Fruit fly (Drosophila melanogaster) whole organism, prepupa: ENCODE data around the gene Fer3.

ENCODE experiments used
- Blimp-1 ChIP-seq: fragments of 200-800 bp; sonication (Bioruptor generic); optimal IDR thresholded peaks from 3 replicates; lab custom pipeline; 2017; ENCODE audit warnings: missing biosample characterization, missing genetic modification characterization, mild to moderate bottlenecking, moderate library complexity, missing genetic modification reagents
- CG10631 ChIP-seq: fragments of 200-800 bp; sonication (Bioruptor generic); optimal IDR thresholded peaks from 2 replicates; lab custom pipeline; 2016; ENCODE audit warnings: missing biosample characterization, missing genetic modification characterization
- CG10669 ChIP-seq: fragments of 200-800 bp; sonication (Bioruptor generic); optimal IDR thresholded peaks from 3 replicates; lab custom pipeline; 2018; ENCODE audit warnings: missing biosample characterization, mild to moderate bottlenecking, missing genetic modification characterization, moderate library complexity
- CG11294 ChIP-seq: fragments of 200-800 bp; sonication (Bioruptor generic); IDR thresholded peaks from 2 replicates; pipeline ENCODE4 v1.3.6; 2022; ENCODE audit warnings: missing biosample characterization, missing genetic modification characterization
- CG11902 ChIP-seq: fragments of 200-800 bp; sonication (Bioruptor generic); optimal IDR thresholded peaks from 3 replicates; lab custom pipeline; 2016; ENCODE audit warnings: missing biosample characterization, missing genetic modification characterization
- CG1621 ChIP-seq: fragments of 200-800 bp; sonication (Bioruptor generic); optimal IDR thresholded peaks from 3 replicates; lab custom pipeline; 2018; ENCODE audit warnings: missing biosample characterization, mild to moderate bottlenecking, missing genetic modification characterization
- CG16779 ChIP-seq: fragments of 200-800 bp; sonication (Bioruptor generic); optimal IDR thresholded peaks from 3 replicates; lab custom pipeline; 2017; ENCODE audit warnings: missing biosample characterization, mild to moderate bottlenecking, missing genetic modification characterization
- CG3032 ChIP-seq: fragments of 200-800 bp; optimal IDR thresholded peaks from 2 replicates; lab custom pipeline; 2019; ENCODE audit warnings: missing biosample characterization, mild to moderate bottlenecking, missing genetic modification characterization, moderate library complexity
- CG31627 ChIP-seq: fragments of 200-800 bp; sonication (Bioruptor generic); optimal IDR thresholded peaks from 3 replicates; lab custom pipeline; 2016; ENCODE audit warnings: missing biosample characterization, missing genetic modification characterization
- CG32006 ChIP-seq: fragments of 200-800 bp; sonication (Bioruptor generic); optimal IDR thresholded peaks from 3 replicates; lab custom pipeline; 2017; ENCODE audit warnings: missing biosample characterization, mild to moderate bottlenecking, missing genetic modification characterization
- CG34406 ChIP-seq: fragments of 200-800 bp; sonication (Bioruptor generic); optimal IDR thresholded peaks from 3 replicates; lab custom pipeline; 2016; ENCODE audit warnings: missing biosample characterization, missing genetic modification characterization
- CG3919 ChIP-seq: fragments of 200-800 bp; sonication (Bioruptor generic); optimal IDR thresholded peaks from 3 replicates; lab custom pipeline; 2016; ENCODE audit warnings: missing biosample characterization, missing genetic modification characterization
- CG4318 ChIP-seq: fragments of 200-800 bp; sonication (Bioruptor generic); optimal IDR thresholded peaks from 3 replicates; lab custom pipeline; 2017; ENCODE audit warnings: missing biosample characterization, mild to moderate bottlenecking, missing genetic modification characterization
- CG6276 ChIP-seq: fragments of 200-800 bp; sonication (Bioruptor generic); optimal IDR thresholded peaks from 2 replicates; lab custom pipeline; 2017; ENCODE audit warnings: missing biosample characterization, mild to moderate bottlenecking, missing genetic modification characterization
- CG6792 ChIP-seq: fragments of 200-800 bp; sonication (Bioruptor generic); optimal IDR thresholded peaks from 3 replicates; lab custom pipeline; 2016; ENCODE audit warnings: missing biosample characterization, missing genetic modification characterization
- CG6808 ChIP-seq: fragments of 200-800 bp; sonication (Bioruptor generic); optimal IDR thresholded peaks from 3 replicates; lab custom pipeline; 2017; ENCODE audit warnings: missing biosample characterization, missing genetic modification characterization, mild to moderate bottlenecking, moderate library complexity, missing genetic modification reagents
- CG6854 ChIP-seq: fragments of 200-800 bp; sonication (Bioruptor generic); optimal IDR thresholded peaks from 2 replicates; lab custom pipeline; 2017; ENCODE audit warnings: missing biosample characterization, mild to moderate bottlenecking, missing genetic modification characterization
- CG7368 ChIP-seq: fragments of 200-800 bp; sonication (Bioruptor generic); optimal IDR thresholded peaks from 3 replicates; lab custom pipeline; 2016; ENCODE audit warnings: missing biosample characterization, missing genetic modification characterization
- CG8319 ChIP-seq: fragments of 200-800 bp; sonication (Bioruptor generic); optimal IDR thresholded peaks from 3 replicates; lab custom pipeline; 2016; ENCODE audit warnings: missing biosample characterization, missing genetic modification characterization
- CG9139 ChIP-seq: fragments of 200-800 bp; sonication (Bioruptor generic); optimal IDR thresholded peaks from 3 replicates; lab custom pipeline; 2017; ENCODE audit warnings: missing biosample characterization, mild to moderate bottlenecking, missing genetic modification characterization
- Eip75B ChIP-seq: fragments of 200-800 bp; sonication (Bioruptor generic); optimal IDR thresholded peaks from 3 replicates; lab custom pipeline; 2016; ENCODE audit warnings: missing biosample characterization, missing genetic modification characterization
- Eip78C ChIP-seq: fragments of 200-800 bp; sonication (Bioruptor generic); peaks from one replicate; lab custom pipeline; 2016; ENCODE audit warnings: missing biosample characterization, missing genetic modification characterization
- Eip93F ChIP-seq: fragments of 200-800 bp; sonication (Bioruptor generic); optimal IDR thresholded peaks from 2 replicates; lab custom pipeline; 2016; ENCODE audit warnings: missing biosample characterization, mild to moderate bottlenecking, missing genetic modification characterization
- Ets21C ChIP-seq: fragments of 200-800 bp; sonication (Bioruptor generic); optimal IDR thresholded peaks from 3 replicates; lab custom pipeline; 2016; ENCODE audit warnings: missing biosample characterization, missing genetic modification characterization
- Hr38 ChIP-seq: sonication (Bioruptor generic); optimal IDR thresholded peaks from 2 replicates; lab custom pipeline; 2016; ENCODE audit warnings: missing biosample characterization, missing genetic modification characterization
- Hr39 ChIP-seq: fragments of 200-800 bp; sonication (Bioruptor generic); optimal IDR thresholded peaks from 2 replicates; lab custom pipeline; 2016; ENCODE audit warnings: missing biosample characterization, missing genetic modification characterization
- Lpt ChIP-seq: fragments of 200-800 bp; sonication (Bioruptor generic); optimal IDR thresholded peaks from 3 replicates; lab custom pipeline; 2016; ENCODE audit warnings: missing biosample characterization, missing genetic modification characterization
- OdsH ChIP-seq: fragments of 200-800 bp; sonication (Bioruptor generic); optimal IDR thresholded peaks from 3 replicates; lab custom pipeline; 2016; ENCODE audit warnings: missing biosample characterization, missing genetic modification characterization
- Smox ChIP-seq: fragments of 200-800 bp; sonication (Bioruptor generic); optimal IDR thresholded peaks from 3 replicates; lab custom pipeline; 2016; ENCODE audit warnings: missing biosample characterization, missing genetic modification characterization
- Sox102F ChIP-seq: fragments of 200-800 bp; sonication (Bioruptor generic); optimal IDR thresholded peaks from 2 replicates; lab custom pipeline; 2016; ENCODE audit warnings: missing biosample characterization, mild to moderate bottlenecking, missing genetic modification characterization
- Sox14 ChIP-seq: fragments of 200-800 bp; sonication (Bioruptor generic); optimal IDR thresholded peaks from 3 replicates; lab custom pipeline; 2016; ENCODE audit warnings: missing biosample characterization, missing genetic modification characterization
- Sox15 ChIP-seq: fragments of 200-800 bp; sonication (Bioruptor generic); optimal IDR thresholded peaks from 3 replicates; lab custom pipeline; 2016; ENCODE audit warnings: missing biosample characterization, missing genetic modification characterization
- achi ChIP-seq: fragments of 200-800 bp; sonication (Bioruptor generic); optimal IDR thresholded peaks from 3 replicates; lab custom pipeline; 2016; ENCODE audit warnings: missing biosample characterization, missing genetic modification characterization
- cyc ChIP-seq: fragments of 200-800 bp; sonication (Bioruptor generic); optimal IDR thresholded peaks from 3 replicates; lab custom pipeline; 2016; ENCODE audit warnings: missing biosample characterization, missing genetic modification characterization
- dac ChIP-seq: fragments of 200-800 bp; sonication (Bioruptor generic); optimal IDR thresholded peaks from 2 replicates; lab custom pipeline; 2017; ENCODE audit warnings: missing biosample characterization, mild to moderate bottlenecking, missing genetic modification characterization
- dsx ChIP-seq: fragments of 200-800 bp; optimal IDR thresholded peaks from 3 replicates; lab custom pipeline; 2019; ENCODE audit warnings: missing biosample characterization, mild to moderate bottlenecking, missing genetic modification characterization, moderate library complexity; ENCODE audit not compliant: poor library complexity, severe bottlenecking
- eg ChIP-seq: fragments of 200-800 bp; sonication (Bioruptor generic); IDR thresholded peaks from 3 replicates; pipeline ENCODE4 v1.3.6; 2022; ENCODE audit warnings: missing biosample characterization, missing genetic modification characterization
- fd59A ChIP-seq: fragments of 200-800 bp; sonication (Bioruptor generic); optimal IDR thresholded peaks from 2 replicates; lab custom pipeline; 2017; ENCODE audit warnings: missing biosample characterization, mild to moderate bottlenecking, missing genetic modification characterization, missing genetic modification reagents
- fkh ChIP-seq: fragments of 200-800 bp; sonication (Bioruptor generic); optimal IDR thresholded peaks from 3 replicates; lab custom pipeline; 2017; ENCODE audit warnings: missing biosample characterization, mild to moderate bottlenecking, missing genetic modification characterization, moderate library complexity
- lz ChIP-seq: fragments of 200-800 bp; sonication (Bioruptor generic); optimal IDR thresholded peaks from 3 replicates; lab custom pipeline; 2016; ENCODE audit warnings: missing biosample characterization, missing genetic modification characterization
- net ChIP-seq: fragments of 200-800 bp; sonication (Bioruptor generic); optimal IDR thresholded peaks from 3 replicates; lab custom pipeline; 2016; ENCODE audit warnings: missing biosample characterization, missing genetic modification characterization
- salr ChIP-seq, 2 experiments: fragments of 200-800 bp; sonication (Bioruptor generic); optimal IDR thresholded peaks; 3 replicates each; lab custom pipeline; 2016 to 2018; ENCODE audit warnings: missing biosample characterization in 2 of 2, missing genetic modification characterization in 2 of 2, mild to moderate bottlenecking in 1 of 2
- spab ChIP-seq: fragments of 200-800 bp; sonication (Bioruptor generic); optimal IDR thresholded peaks from 2 replicates; lab custom pipeline; 2017; ENCODE audit warnings: missing biosample characterization, mild to moderate bottlenecking, missing genetic modification characterization, missing genetic modification reagents
- svp ChIP-seq: fragments of 200-800 bp; sonication (Bioruptor generic); peaks from one replicate; lab custom pipeline; 2016; ENCODE audit warnings: missing biosample characterization, missing genetic modification characterization
- topi ChIP-seq: fragments of 200-800 bp; sonication (Bioruptor generic); optimal IDR thresholded peaks from 3 replicates; lab custom pipeline; 2016; ENCODE audit warnings: missing biosample characterization, missing genetic modification characterization

Gene Fer3

dm6 chr3R:11655873-11656374, 38.2 kb downstream of the Fer3 start, which contains the start of gene CG42327 (continued):
- peak; percentile 95 for TF ChIP-seq CG7368 (GFP tag; lab: Kevin White, UChicago)
- TF ChIP-seq eg (GFP tag; lab: Robert Waterston, UW), result peak; percentile 98
- TF ChIP-seq topi, result peak; percentile 93
- peak; percentile 82 for TF ChIP-seq CG6854 (GFP tag; lab: Kevin White, UChicago)
- TF ChIP-seq fkh, result peak; percentile 86
- peak; percentile 95 for TF ChIP-seq CG6792
- peak; percentile 96 for TF ChIP-seq CG34406 (GFP tag; lab: Kevin White, UChicago)
- TF ChIP-seq Lpt (GFP tag; lab: Kevin White, UChicago), result peak; percentile 98
- peak; percentile 86 for TF ChIP-seq Hr39 (GFP tag; lab: Kevin White, UChicago)
- peak; percentile 85 to 95 for TF ChIP-seq salr (GFP tag; optimal IDR thresholded peaks at IDR 0.05; lab: Kevin White, UChicago)
- peak; percentile 98 for TF ChIP-seq net
- peak; percentile 88 for TF ChIP-seq CG3032 (tag; lab: Kevin White, UChicago)
- TF ChIP-seq CG6276, result peak; percentile 95
- TF ChIP-seq Ets21C (GFP tag; lab: Kevin White, UChicago), result peak; percentile 87
- peak; percentile 78 for TF ChIP-seq CG9139 (GFP tag; lab: Kevin White, UChicago)
- TF ChIP-seq CG31627 (GFP tag; lab: Kevin White, UChicago), result peak; percentile 90
- TF ChIP-seq Sox14 (GFP tag; lab: Kevin White, UChicago), result peak; percentile 94
- peak; percentile 98 for TF ChIP-seq CG32006 (GFP tag; lab: Kevin White, UChicago)
- TF ChIP-seq dsx, result peak; percentile 87
- peak; percentile 96 for TF ChIP-seq Sox102F (GFP tag; lab: Kevin White, UChicago)
- peak; percentile 90 for TF ChIP-seq CG11294 (GFP tag; lab: Robert Waterston, UW)
- TF ChIP-seq Sox15 (GFP tag; lab: Kevin White, UChicago), result peak; percentile 80
- TF ChIP-seq Eip78C (GFP tag; lab: Kevin White, UChicago), result peak; percentile 99
- peak; percentile 90 for TF ChIP-seq spab (GFP tag; lab: Kevin White, UChicago)

dm6 chr3R:11650105-11651039, 43.7 kb downstream of the Fer3 start, which contains the start of the genes Csk and Elp1:
Csk (minus strand) TSS chr3R:11650706.
Elp1 (plus strand) TSS chr3R:11650971.
- no peak for TF ChIP-seq CG1621 (tag; lab: Kevin White, UChicago)
- TF ChIP-seq CG3919 (GFP tag; lab: Kevin White, UChicago), result peak; percentile 56
- TF ChIP-seq CG6792, result peak; percentile 12
- TF ChIP-seq CG11902 (GFP tag; lab: Kevin White, UChicago), result peak; percentile 7
- TF ChIP-seq topi, result peak; percentile 39
- TF ChIP-seq cyc (GFP tag; lab: Kevin White, UChicago), result peak; percentile 51
- no peak for TF ChIP-seq Hr38 (GFP tag; lab: Kevin White, UChicago)
- TF ChIP-seq Sox15 (GFP tag; lab: Kevin White, UChicago), result peak; percentile 22
- peak; percentile 75 for TF ChIP-seq fkh
- TF ChIP-seq Smox, result peak; percentile 29
- TF ChIP-seq Lpt (GFP tag; lab: Kevin White, UChicago), result peak; percentile 2
- peak; percentile 45 for TF ChIP-seq CG8319 (GFP tag; lab: Kevin White, UChicago)
- no peak for TF ChIP-seq CG11294 (GFP tag; lab: Robert Waterston, UW)
- no peak for TF ChIP-seq CG34406 (GFP tag; lab: Kevin White, UChicago)
- peak; percentile 57 for TF ChIP-seq achi
- TF ChIP-seq CG10631, result peak; percentile 48
- no peak for TF ChIP-seq CG16779 (tag; lab: Kevin White, UChicago)
- peak; percentile 13 for TF ChIP-seq Ets21C (GFP tag; lab: Kevin White, UChicago)
- no peak for TF ChIP-seq CG6276
- peak; percentile 52 for TF ChIP-seq svp (GFP tag; lab: Kevin White, UChicago)
- TF ChIP-seq salr (GFP tag; optimal IDR thresholded peaks at IDR 0.05; lab: Kevin White, UChicago), result no peak
- peak; percentile 9 for TF ChIP-seq fd59A (GFP tag; lab: Kevin White, UChicago)
- peak; percentile 1 for TF ChIP-seq CG10669
- TF ChIP-seq CG6808 (GFP tag; lab: Kevin White, UChicago), result peak; percentile 6
- peak; percentile 3 for TF ChIP-seq dac (GFP tag; lab: Kevin White, UChicago)
- TF ChIP-seq Eip93F (GFP tag; lab: Kevin White, UChicago), result peak; percentile 38
- peak; percentile 41 for TF ChIP-seq Sox14 (GFP tag; lab: Kevin White, UChicago)
- no peak for TF ChIP-seq Blimp-1
- peak; percentile 43 for TF ChIP-seq CG32006 (GFP tag; lab: Kevin White, UChicago)
- peak; percentile 58 for TF ChIP-seq OdsH (GFP tag; lab: Kevin White, UChicago)
- peak; percentile 45 for TF ChIP-seq lz
- peak; percentile 37; the same call in 1 of the 3 replicates for TF ChIP-seq eg (GFP tag; lab: Robert Waterston, UW)
- no peak for TF ChIP-seq CG4318 (GFP tag; lab: Kevin White, UChicago)
- no peak for TF ChIP-seq spab (GFP tag; lab: Kevin White, UChicago)
- peak; percentile 42 for TF ChIP-seq Eip75B (GFP tag; lab: Kevin White, UChicago)
